Fruit fly (Drosophila melanogaster): ENCODE data around the gene eIF1A.

The eIF1A gene

dm6 chr3R:18283441-18283840, 9.0 kb downstream of the eIF1A start, which contains the start of the genes CG14312 and CG8064 (continued):
- TF ChIP-seq chinmo (GFP tag; IDR thresholded peaks at IDR 0.05; ENCODE audit: partially characterized antibody) (0 out of 4 replicates have a peak, but pooled peaks have one; percentile 21), nerfin-1 (tag; optimal IDR thresholded peaks at IDR 0.05) (no peak), NK7.1 (GFP tag; optimal IDR thresholded peaks at IDR 0.05) (no peak), CG8359 (GFP tag; optimal IDR thresholded peaks at IDR 0.05; ENCODE audit: borderline replicate concordance) (no peak), CG10979 (tag; optimal IDR thresholded peaks at IDR 0.05) (no peak), eve (GFP tag; optimal IDR thresholded peaks at IDR 0.05) (no peak), CG4617 (GFP tag; optimal IDR thresholded peaks at IDR 0.05; ENCODE audit: borderline replicate concordance) (peak; percentile 37), D19A (tag; optimal IDR thresholded peaks at IDR 0.05) (no peak), CG32767 (GFP tag; IDR thresholded peaks at IDR 0.05) (no peak), CG16779 (GFP tag; IDR thresholded peaks at IDR 0.05) (no peak), CHES-1-like (GFP tag; optimal IDR thresholded peaks at IDR 0.05) (peak; percentile 29), tin (GFP tag; optimal IDR thresholded peaks at IDR 0.05) (no peak), CoRest (tag; optimal IDR thresholded peaks at IDR 0.05) (no peak), CG18476 (GFP tag; optimal IDR thresholded peaks at IDR 0.05) (no peak), CG10462 (GFP tag; optimal IDR thresholded peaks at IDR 0.05) (no peak), grau (tag; optimal IDR thresholded peaks at IDR 0.05) (no peak), CG12219 (GFP tag; optimal IDR thresholded peaks at IDR 0.05) (no peak), otp (GFP tag; IDR thresholded peaks at IDR 0.05) (no peak), pnt (GFP tag; optimal IDR thresholded peaks at IDR 0.05) (no peak), Doc3 (GFP tag; IDR thresholded peaks at IDR 0.05; ENCODE audit: partially characterized antibody) (peak; percentile 21; the same call in 1 of the 3 replicates), tup (GFP tag; optimal IDR thresholded peaks at IDR 0.05) (no peak), CG2199 (GFP tag; IDR thresholded peaks at IDR 0.05) (no peak), yki (optimal IDR thresholded peaks at IDR 0.05) (no peak), CG8944 (GFP tag; optimal IDR thresholded peaks at IDR 0.05) (no peak), CG17361 (GFP tag; IDR thresholded peaks at IDR 0.05) (no peak), Ssrp (tag; optimal IDR thresholded peaks at IDR 0.05) (no peak), fd3F (GFP tag; optimal IDR thresholded peaks at IDR 0.05) (no peak), ash1 (GFP tag; optimal IDR thresholded peaks at IDR 0.05) (no peak), tap (tag; optimal IDR thresholded peaks at IDR 0.05) (no peak), NfI (GFP tag; optimal IDR thresholded peaks at IDR 0.05) (no peak), CG11456 (GFP tag; IDR thresholded peaks at IDR 0.05) (no peak), her (GFP tag; optimal IDR thresholded peaks at IDR 0.05) (peak; percentile 12), CG7963 (GFP tag; IDR thresholded peaks at IDR 0.05; ENCODE audit: partially characterized antibody) (peak; percentile 59; the same call in 2 of the 3 replicates), CG31224 (GFP tag; IDR thresholded peaks at IDR 0.05) (no peak), BEAF-32 (GFP tag; optimal IDR thresholded peaks at IDR 0.05) (peak; percentile 77), sd (tag; optimal IDR thresholded peaks at IDR 0.05) (no peak), Pdp1 (GFP tag; optimal IDR thresholded peaks at IDR 0.05) (no peak), ro (GFP tag; IDR thresholded peaks at IDR 0.05) (no peak), wor (GFP tag; IDR thresholded peaks at IDR 0.05) (no peak), Dfd (GFP tag; optimal IDR thresholded peaks at IDR 0.05) (no peak), Dip3 (GFP tag; optimal IDR thresholded peaks at IDR 0.05) (no peak), CG9215 (GFP tag; IDR thresholded peaks at IDR 0.05) (no peak), pan (optimal IDR thresholded peaks at IDR 0.05) (no peak), pan (GFP tag; optimal IDR thresholded peaks at IDR 0.05 in 1 of 2, IDR thresholded peaks at IDR 0.05 in 1 of 2) (no peak), CG10274 (GFP tag; optimal IDR thresholded peaks at IDR 0.05) (no peak), CG5245 (GFP tag; optimal IDR thresholded peaks at IDR 0.05) (no peak), Oaz (GFP tag; IDR thresholded peaks at IDR 0.05) (no peak), wek (GFP tag; optimal IDR thresholded peaks at IDR 0.05) (no peak), CG10321 (GFP tag; IDR thresholded peaks at IDR 0.05) (no peak), cwo (GFP tag; optimal IDR thresholded peaks at IDR 0.05) (peak; percentile 91), ATbp (GFP tag; optimal IDR thresholded peaks at IDR 0.05) (no peak), gcm2 (GFP tag; optimal IDR thresholded peaks at IDR 0.05) (no peak)
